Worm (Caenorhabditis elegans) whole organism, L4 larva: ENCODE results near the gene nhr-105.

ENCODE experiments used
- aly-2 ChIP-seq: sonication (generic microtip); optimal IDR thresholded peaks from 2 replicates; lab custom pipeline; 2018; ENCODE audit warnings: missing biosample characterization, missing genetic modification characterization
- ces-1 ChIP-seq: fragments of 150-350 bp; sonication (generic microtip); optimal IDR thresholded peaks from 4 replicates; lab custom pipeline; 2014; ENCODE audit warnings: missing biosample characterization, missing genetic modification reagents, missing genetic modification characterization
- fos-1 ChIP-seq: fragments of 150-350 bp; optimal IDR thresholded peaks from 2 replicates; lab custom pipeline; 2014; ENCODE audit warnings: missing biosample characterization, missing genetic modification characterization
- hlh-11 ChIP-seq: fragments of 200-800 bp; sonication (Bioruptor generic); optimal IDR thresholded peaks from 2 replicates; lab custom pipeline; 2018; ENCODE audit warnings: mild to moderate bottlenecking, missing genetic modification characterization, missing compliant biosample characterization
- lin-13 ChIP-seq: fragments of 150-350 bp; optimal IDR thresholded peaks from 2 replicates; lab custom pipeline; 2014; ENCODE audit warnings: missing biosample characterization, missing genetic modification reagents, missing genetic modification characterization
- nhr-25 ChIP-seq: sonication (generic microtip); optimal IDR thresholded peaks from 2 replicates; lab custom pipeline; 2017; ENCODE audit warnings: missing genetic modification characterization, mild to moderate bottlenecking, missing compliant biosample characterization, antibody characterized with exemption, moderate library complexity, borderline replicate concordance; ENCODE audit not compliant: insufficient read depth
- pqm-1 ChIP-seq: sonication (generic microtip); optimal IDR thresholded peaks from 2 replicates; lab custom pipeline; 2017; ENCODE audit warnings: missing biosample characterization, missing genetic modification characterization
- tag-97 ChIP-seq: fragments of 200-800 bp; sonication (Bioruptor generic); IDR thresholded peaks from 2 replicates; pipeline ENCODE4 v1.3.6; 2022; ENCODE audit warnings: missing genetic modification characterization, missing compliant biosample characterization
- ztf-11 ChIP-seq: fragments of 150-350 bp; optimal IDR thresholded peaks from 2 replicates; lab custom pipeline; 2014; ENCODE audit warnings: missing biosample characterization, missing genetic modification characterization

DNA sequence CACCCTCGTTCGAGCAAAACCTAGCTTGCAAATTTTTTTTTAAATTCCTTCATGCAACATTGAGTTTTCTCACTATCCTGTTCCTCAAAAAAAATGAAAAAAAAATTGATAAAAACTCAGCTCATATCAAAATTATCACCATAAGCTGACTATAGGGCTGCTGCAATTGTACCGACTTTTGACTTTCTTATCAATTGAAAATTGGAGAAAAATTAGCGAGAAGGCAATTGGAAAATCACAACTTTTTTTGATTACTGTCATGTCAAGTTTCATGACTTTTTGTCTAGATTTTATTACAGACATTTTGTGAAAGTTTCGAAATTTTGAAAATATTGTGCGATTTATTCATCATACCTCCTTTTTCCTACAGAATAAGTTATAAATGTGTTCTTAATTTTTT is 24.1 kb upstream of the nhr-105 start:
- TF ChIP-seq tag-97 (GFP tag; lab: Robert Waterston, UW): no peak
- no peak for TF ChIP-seq aly-2 (tag; lab: Kevin White, UChicago)
- no peak for TF ChIP-seq lin-13
- TF ChIP-seq ztf-11 (tag; lab: Kevin White, UChicago): no peak
- TF ChIP-seq nhr-25 (tag; lab: Kevin White, UChicago): no peak
- no peak for TF ChIP-seq fos-1 (tag; lab: Kevin White, UChicago)
- TF ChIP-seq hlh-11 (tag; lab: Kevin White, UChicago): peak; percentile 60
- TF ChIP-seq ces-1 (GFP tag; lab: Kevin White, UChicago): no peak
- TF ChIP-seq pqm-1 (tag; lab: Kevin White, UChicago): peak; percentile 95
